Fruit fly (Drosophila melanogaster): ENCODE data around the gene Pdf.

The Pdf gene

dm6 chr3R:26455838-26456237 lies at the start of gene Pdf:
Gene Pdf, minus strand, starts transcription at chr3R:26456141.
- TF ChIP-seq fu2 (GFP tag; optimal IDR thresholded peaks at IDR 0.05) (no peak), bcd (GFP tag; optimal IDR thresholded peaks at IDR 0.05) (no peak), Sox102F (GFP tag; optimal IDR thresholded peaks at IDR 0.05) (no peak), gfzf (GFP tag; optimal IDR thresholded peaks at IDR 0.05) (no peak), knrl (GFP tag; IDR thresholded peaks at IDR 0.05; ENCODE audit: partially characterized antibody) (0 out of 3 replicates have a peak, but pooled peaks have one; percentile 12), grau (tag; optimal IDR thresholded peaks at IDR 0.05) (no peak), CG10274 (GFP tag; optimal IDR thresholded peaks at IDR 0.05) (no peak), Ravus (GFP tag; IDR thresholded peaks at IDR 0.05) (no peak), CG6175 (GFP tag; IDR thresholded peaks at IDR 0.05) (0 out of 3 replicates have a peak, but pooled peaks have one; percentile 12), Pdp1 (GFP tag; optimal IDR thresholded peaks at IDR 0.05) (no peak), CG9727 (GFP tag; optimal IDR thresholded peaks at IDR 0.05) (no peak), CG17829 (tag; optimal IDR thresholded peaks at IDR 0.05) (no peak), Ets65A (GFP tag) (peak; percentile 81), Eip74EF (GFP tag; optimal IDR thresholded peaks at IDR 0.05) (no peak), CG8478 (optimal IDR thresholded peaks at IDR 0.05) (peak; percentile 69), Hr3 (GFP tag; optimal IDR thresholded peaks at IDR 0.05) (no peak), CG16813 (GFP tag; IDR thresholded peaks at IDR 0.05; ENCODE audit: partially characterized antibody) (no peak), CG3726 (GFP tag; IDR thresholded peaks at IDR 0.05) (no peak), PHDP (tag; optimal IDR thresholded peaks at IDR 0.05) (no peak), pros (GFP tag; optimal IDR thresholded peaks at IDR 0.05) (no peak), CG18262 (tag; optimal IDR thresholded peaks at IDR 0.05) (no peak), pita (GFP tag; optimal IDR thresholded peaks at IDR 0.05) (no peak), Max (GFP tag; optimal IDR thresholded peaks at IDR 0.05) (no peak), jing (GFP tag; optimal IDR thresholded peaks at IDR 0.05) (no peak), ro (GFP tag; IDR thresholded peaks at IDR 0.05) (0 out of 2 replicates have a peak, but pooled peaks have one; percentile 7), CG31441 (GFP tag; IDR thresholded peaks at IDR 0.05) (no peak), H15 (GFP tag; IDR thresholded peaks at IDR 0.05) (no peak), hb (GFP tag; IDR thresholded peaks at IDR 0.05; ENCODE audit: partially characterized antibody) (no peak), so (GFP tag; IDR thresholded peaks at IDR 0.05) (no peak), Blimp-1 (GFP tag; optimal IDR thresholded peaks at IDR 0.05) (no peak), CG3847 (GFP tag; IDR thresholded peaks at IDR 0.05) (no peak)

dm6 chr3R:26503317-26503716 lies 47.4 kb upstream of the Pdf start:
- TF ChIP-seq CG8281 (tag; optimal IDR thresholded peaks at IDR 0.05) (peak; percentile 30), Med (GFP tag) (peak; percentile 30), crol (GFP tag; IDR thresholded peaks at IDR 0.05) (peak; percentile 57), tio (GFP tag; optimal IDR thresholded peaks at IDR 0.05) (no peak), CG13894 (tag; optimal IDR thresholded peaks at IDR 0.05) (peak; percentile 32), zfh2 (GFP tag; optimal IDR thresholded peaks at IDR 0.05) (no peak), CG16813 (GFP tag; IDR thresholded peaks at IDR 0.05; ENCODE audit: partially characterized antibody) (no peak), jigr1 (GFP tag; IDR thresholded peaks at IDR 0.05) (no peak), abd-A (tag; optimal IDR thresholded peaks at IDR 0.05) (peak; percentile 72), CG4282 (GFP tag; optimal IDR thresholded peaks at IDR 0.05) (no peak), CG14441 (GFP tag; IDR thresholded peaks at IDR 0.05) (0 out of 2 replicates have a peak, but pooled peaks have one; percentile 7), CG32767 (GFP tag; IDR thresholded peaks at IDR 0.05) (no peak), gcm2 (GFP tag; optimal IDR thresholded peaks at IDR 0.05) (no peak), insv (GFP tag; optimal IDR thresholded peaks at IDR 0.05) (no peak), CG10147 (GFP tag; optimal IDR thresholded peaks at IDR 0.05) (no peak), CG1233 (GFP tag; optimal IDR thresholded peaks at IDR 0.05) (no peak), CG10543 (GFP tag; optimal IDR thresholded peaks at IDR 0.05) (no peak)

Measured in whole organism, embryonic.